Fruit fly (Drosophila melanogaster) whole organism, wandering third instar larva: Measurements from ENCODE around the gene tty.

Experiments used
- Abd-B ChIP-seq: fragments of >200 bp; optimal IDR thresholded peaks from 2 replicates; lab custom pipeline; 2017; ENCODE audit warnings: missing biosample characterization, missing genetic modification characterization
- CG32264 ChIP-seq: fragments of 200-800 bp; sonication (Bioruptor generic); optimal IDR thresholded peaks from 2 replicates; lab custom pipeline; 2016; ENCODE audit warnings: missing biosample characterization, missing genetic modification characterization
- CG9705 ChIP-seq: fragments of 200-800 bp; sonication (Bioruptor generic); optimal IDR thresholded peaks from 2 replicates; lab custom pipeline; 2018; ENCODE audit warnings: missing biosample characterization, mild to moderate bottlenecking, missing genetic modification characterization
- CrebA ChIP-seq: fragments of 200-800 bp; sonication (Bioruptor generic); optimal IDR thresholded peaks from 2 replicates; lab custom pipeline; 2016; ENCODE audit warnings: missing biosample characterization, mild to moderate bottlenecking, missing genetic modification characterization, borderline replicate concordance
- Dfd ChIP-seq: fragments of >200 bp; optimal IDR thresholded peaks from 2 replicates; lab custom pipeline; 2017; ENCODE audit warnings: missing biosample characterization, missing genetic modification characterization
- Dif ChIP-seq: fragments of 200-275, 200-300 bp; sonication (Bioruptor generic); optimal IDR thresholded peaks from 2 replicates; lab custom pipeline; 2018; ENCODE audit warnings: missing biosample characterization, missing genetic modification characterization; ENCODE audit not compliant: partially characterized antibody
- GATAd ChIP-seq: sonication (Bioruptor generic); optimal IDR thresholded peaks from 2 replicates; lab custom pipeline; 2016; ENCODE audit warnings: missing biosample characterization, missing genetic modification characterization
- HLH106 ChIP-seq: fragments of 200-800 bp; optimal IDR thresholded peaks from 3 replicates; lab custom pipeline; 2019; ENCODE audit warnings: missing biosample characterization, mild to moderate bottlenecking, missing genetic modification characterization, moderate library complexity
- Hnf4 ChIP-seq: fragments of 200-800 bp; sonication (Bioruptor generic); optimal IDR thresholded peaks from 2 replicates; lab custom pipeline; 2016; ENCODE audit warnings: missing biosample characterization, mild to moderate bottlenecking, missing genetic modification characterization
- Hr78 ChIP-seq: fragments of >200 bp; optimal IDR thresholded peaks from 2 replicates; lab custom pipeline; 2017; ENCODE audit warnings: missing biosample characterization, missing genetic modification characterization
- Hr83 ChIP-seq: fragments of 200-300 bp; sonication (Bioruptor generic); optimal IDR thresholded peaks from 2 replicates; lab custom pipeline; 2016; ENCODE audit warnings: missing biosample characterization, mild to moderate bottlenecking, missing genetic modification characterization, moderate library complexity; ENCODE audit not compliant: poor library complexity, severe bottlenecking
- Jra ChIP-seq: sonication (Bioruptor generic); optimal IDR thresholded peaks from 2 replicates; lab custom pipeline; 2016; ENCODE audit warnings: missing biosample characterization, missing genetic modification characterization
- Mio ChIP-seq: sonication (Bioruptor generic); optimal IDR thresholded peaks from 2 replicates; lab custom pipeline; 2016; ENCODE audit warnings: missing biosample characterization, missing genetic modification characterization
- Myc ChIP-seq: fragments of >200 bp; optimal IDR thresholded peaks from 2 replicates; lab custom pipeline; 2017
- N ChIP-seq: fragments of >200 bp; optimal IDR thresholded peaks from 2 replicates; lab custom pipeline; 2018; ENCODE audit warnings: missing biosample characterization, missing external identifiers, missing genetic modification characterization
- OdsH ChIP-seq: fragments of 200-800 bp; sonication (Bioruptor generic); optimal IDR thresholded peaks from 2 replicates; lab custom pipeline; 2016; ENCODE audit warnings: missing biosample characterization, mild to moderate bottlenecking, missing genetic modification characterization
- Rel ChIP-seq, 2 experiments: fragments of 200-800 bp; sonication (Bioruptor generic) in 1 of 2; optimal IDR thresholded peaks; 2 replicates in 1 of 2; 3 replicates in 1 of 2; lab custom pipeline; 2016 to 2019; ENCODE audit warnings: mild to moderate bottlenecking in 2 of 2, missing biosample characterization in 2 of 2, missing genetic modification characterization in 2 of 2, moderate library complexity in 1 of 2
- Sp1 ChIP-seq: fragments of 200-800 bp; sonication (Bioruptor generic); optimal IDR thresholded peaks from 3 replicates; lab custom pipeline; 2019; ENCODE audit warnings: missing biosample characterization, mild to moderate bottlenecking, missing genetic modification characterization, moderate library complexity
- Vsx2 ChIP-seq: fragments of 200-300, 225-300 bp; sonication (Bioruptor generic); optimal IDR thresholded peaks from 2 replicates; lab custom pipeline; 2018; ENCODE audit warnings: missing biosample characterization, missing genetic modification characterization; ENCODE audit not compliant: partially characterized antibody
- br ChIP-seq: fragments of 200-800 bp; sonication (Bioruptor generic); optimal IDR thresholded peaks from 2 replicates; lab custom pipeline; 2016; ENCODE audit warnings: missing biosample characterization, missing genetic modification characterization
- brk ChIP-seq: fragments of 200-800 bp; sonication (Bioruptor generic); optimal IDR thresholded peaks from 2 replicates; lab custom pipeline; 2016; ENCODE audit warnings: missing biosample characterization, mild to moderate bottlenecking, missing genetic modification characterization
- dl ChIP-seq, 2 experiments: fragments of 175-275, 200-275 bp in 1 of 2; fragments of 200-275 bp in 1 of 2; sonication (Bioruptor generic); optimal IDR thresholded peaks; lab custom pipeline; 2018; ENCODE audit warnings: mild to moderate bottlenecking in 2 of 2, missing biosample characterization in 2 of 2, missing genetic modification characterization in 2 of 2, moderate library complexity in 2 of 2; ENCODE audit not compliant: partially characterized antibody in 2 of 2, insufficient read depth in 1 of 2
- dmrt93B ChIP-seq: fragments of 200-800 bp; sonication (Bioruptor generic); optimal IDR thresholded peaks from 2 replicates; lab custom pipeline; 2018; ENCODE audit warnings: missing biosample characterization, mild to moderate bottlenecking, missing genetic modification characterization
- dsf ChIP-seq: sonication (Bioruptor generic); optimal IDR thresholded peaks from 2 replicates; lab custom pipeline; 2016; ENCODE audit warnings: missing biosample characterization, missing genetic modification characterization, borderline replicate concordance
- ey ChIP-seq: fragments of 200-800 bp; sonication (Bioruptor generic); optimal IDR thresholded peaks from 2 replicates; lab custom pipeline; 2016; ENCODE audit warnings: missing biosample characterization, missing genetic modification characterization
- foxo ChIP-seq, 2 experiments: fragments of 200-800 bp; sonication (Bioruptor generic); optimal IDR thresholded peaks; 2 replicates in 1 of 2; 3 replicates in 1 of 2; lab custom pipeline; 2016 to 2017; ENCODE audit warnings: missing biosample characterization in 2 of 2, missing genetic modification characterization in 2 of 2
- fru ChIP-seq: fragments of 200-800 bp; sonication (Bioruptor generic); optimal IDR thresholded peaks from 3 replicates; lab custom pipeline; 2016; ENCODE audit warnings: missing biosample characterization, mild to moderate bottlenecking, missing genetic modification characterization
- h ChIP-seq: fragments of 200-800 bp; sonication (Bioruptor generic); optimal IDR thresholded peaks from 3 replicates; lab custom pipeline; 2016; ENCODE audit warnings: missing biosample characterization, mild to moderate bottlenecking, missing genetic modification characterization
- jim ChIP-seq: fragments of 175-275, 200-325 bp; sonication (Bioruptor generic); optimal IDR thresholded peaks from 2 replicates; lab custom pipeline; 2016; ENCODE audit warnings: missing biosample characterization, mild to moderate bottlenecking, missing genetic modification characterization
- lola ChIP-seq: fragments of >200 bp; optimal IDR thresholded peaks from 2 replicates; lab custom pipeline; 2017; ENCODE audit warnings: missing biosample characterization, missing genetic modification characterization
- pan ChIP-seq: fragments of >200 bp; optimal IDR thresholded peaks from 2 replicates; lab custom pipeline; 2017
- psq ChIP-seq: fragments of 200-800 bp; sonication (Bioruptor generic); optimal IDR thresholded peaks from 3 replicates; lab custom pipeline; 2017; ENCODE audit warnings: missing biosample characterization, mild to moderate bottlenecking, missing genetic modification characterization, moderate library complexity
- rgr ChIP-seq: fragments of 200-800 bp; sonication (Bioruptor generic); optimal IDR thresholded peaks from 3 replicates; lab custom pipeline; 2016; ENCODE audit warnings: missing biosample characterization, mild to moderate bottlenecking, missing genetic modification characterization
- sage ChIP-seq: fragments of 200-800 bp; sonication (Bioruptor generic); optimal IDR thresholded peaks from 2 replicates; lab custom pipeline; 2016; ENCODE audit warnings: missing biosample characterization, mild to moderate bottlenecking, missing genetic modification characterization
- sv ChIP-seq: fragments of 200-800 bp; sonication (Bioruptor generic); optimal IDR thresholded peaks from 3 replicates; lab custom pipeline; 2016; ENCODE audit warnings: missing biosample characterization, missing genetic modification characterization
- tai ChIP-seq: sonication (Bioruptor generic); optimal IDR thresholded peaks from 2 replicates; lab custom pipeline; 2016; ENCODE audit warnings: missing biosample characterization, missing genetic modification characterization
- usp ChIP-seq: fragments of >200 bp; optimal IDR thresholded peaks from 2 replicates; lab custom pipeline; 2017; ENCODE audit warnings: missing biosample characterization, missing genetic modification characterization
- woc ChIP-seq: sonication (Bioruptor generic); optimal IDR thresholded peaks from 2 replicates; lab custom pipeline; 2016; ENCODE audit warnings: missing biosample characterization, mild to moderate bottlenecking, missing genetic modification characterization

tty gene

DNA sequence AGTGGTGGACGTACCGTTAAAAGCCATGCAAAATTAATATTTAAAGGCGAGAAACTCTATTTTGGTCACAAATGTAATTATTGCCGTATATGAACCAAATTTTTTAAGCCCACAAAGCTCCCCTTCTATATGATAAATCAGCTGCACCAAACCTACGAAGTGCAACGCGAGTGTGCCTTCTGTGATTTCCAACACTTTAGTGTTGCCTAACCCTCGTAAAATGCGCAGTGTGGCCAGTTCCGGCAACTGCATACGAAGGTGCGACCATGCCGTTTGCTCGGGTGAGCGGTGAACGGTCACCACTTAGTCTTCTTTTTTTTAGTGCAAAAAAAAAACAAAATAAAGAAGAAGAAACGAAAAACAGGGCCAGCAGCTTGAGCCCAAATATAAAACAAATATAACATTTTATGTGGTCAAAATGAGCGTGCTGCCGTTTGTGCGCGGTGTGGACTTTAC lies at the start of gene tty, which contains the start of gene fliI:
Gene tty, minus strand, starts transcription at position 201 of the 456 bp plus-strand sequence.
Gene fliI, plus strand, starts transcription at position 266 of the 456 bp plus-strand sequence.
- no peak for TF ChIP-seq dl (GFP tag; optimal IDR thresholded peaks at IDR 0.05; lab: Kevin White, UChicago; ENCODE audit: insufficient read depth in 1 of 2, partially characterized antibody in 2 of 2)
- TF ChIP-seq Dfd (GFP tag; lab: Kevin White, UChicago), result no peak
- peak; percentile 15 for TF ChIP-seq Mio (GFP tag; lab: Kevin White, UChicago)
- peak; percentile 86 for TF ChIP-seq ey
- peak; percentile 79 for TF ChIP-seq br
- TF ChIP-seq rgr (GFP tag; lab: Kevin White, UChicago), result peak; percentile 88
- no peak for TF ChIP-seq brk
- TF ChIP-seq jim (GFP tag; lab: Kevin White, UChicago), result peak; percentile 70
- no peak for TF ChIP-seq Hnf4 (GFP tag; lab: Kevin White, UChicago)
- TF ChIP-seq Hr78, result no peak
- no peak for TF ChIP-seq Abd-B (GFP tag; lab: Kevin White, UChicago)
- peak; percentile 69 for TF ChIP-seq sv (GFP tag; lab: Kevin White, UChicago)
- no peak for TF ChIP-seq usp
- peak; percentile 59 for TF ChIP-seq Jra (GFP tag; lab: Kevin White, UChicago)
- TF ChIP-seq Hr83 (GFP tag; lab: Kevin White, UChicago), result peak; percentile 89
- TF ChIP-seq Vsx2 (GFP tag; lab: Kevin White, UChicago), result no peak
- peak; percentile 87 for TF ChIP-seq h (GFP tag; lab: Kevin White, UChicago)
- TF ChIP-seq CG32264 (GFP tag; lab: Kevin White, UChicago), result peak; percentile 76
- peak; percentile 72 for TF ChIP-seq OdsH (GFP tag; lab: Kevin White, UChicago)
- TF ChIP-seq tai (GFP tag; lab: Kevin White, UChicago), result no peak
- TF ChIP-seq HLH106 (tag; lab: Kevin White, UChicago), result peak; percentile 78
- peak; percentile 15 for TF ChIP-seq Rel (GFP tag; optimal IDR thresholded peaks at IDR 0.05; lab: Kevin White, UChicago)
- peak; percentile 88 for TF ChIP-seq Rel (tag; optimal IDR thresholded peaks at IDR 0.05; lab: Kevin White, UChicago)
- peak; percentile 13 for TF ChIP-seq Dif (GFP tag; lab: Kevin White, UChicago)
- no peak for TF ChIP-seq CrebA (GFP tag; lab: Kevin White, UChicago)
- TF ChIP-seq pan (lab: Kevin White, UChicago), result no peak
- no peak for TF ChIP-seq N (GFP tag; lab: Kevin White, UChicago)
- TF ChIP-seq foxo (GFP tag; optimal IDR thresholded peaks at IDR 0.05; lab: Kevin White, UChicago), result peak; percentile 30 to 85
- peak; percentile 80 for TF ChIP-seq woc (GFP tag; lab: Kevin White, UChicago)
- TF ChIP-seq dmrt93B, result no peak
- peak; percentile 60 for TF ChIP-seq GATAd
- TF ChIP-seq dsf (GFP tag; lab: Kevin White, UChicago), result peak; percentile 46
- peak; percentile 67 for TF ChIP-seq psq (GFP tag; lab: Kevin White, UChicago)
- TF ChIP-seq Myc (lab: Kevin White, UChicago), result peak; percentile 51
- TF ChIP-seq fru (GFP tag; lab: Kevin White, UChicago), result peak; percentile 83
- peak; percentile 86 for TF ChIP-seq Sp1
- TF ChIP-seq sage (GFP tag; lab: Kevin White, UChicago), result no peak
- TF ChIP-seq CG9705, result peak; percentile 60
- no peak for TF ChIP-seq lola (GFP tag; lab: Kevin White, UChicago)
- TF ChIP-seq, all 38 proteins: peak for 23

DNA sequence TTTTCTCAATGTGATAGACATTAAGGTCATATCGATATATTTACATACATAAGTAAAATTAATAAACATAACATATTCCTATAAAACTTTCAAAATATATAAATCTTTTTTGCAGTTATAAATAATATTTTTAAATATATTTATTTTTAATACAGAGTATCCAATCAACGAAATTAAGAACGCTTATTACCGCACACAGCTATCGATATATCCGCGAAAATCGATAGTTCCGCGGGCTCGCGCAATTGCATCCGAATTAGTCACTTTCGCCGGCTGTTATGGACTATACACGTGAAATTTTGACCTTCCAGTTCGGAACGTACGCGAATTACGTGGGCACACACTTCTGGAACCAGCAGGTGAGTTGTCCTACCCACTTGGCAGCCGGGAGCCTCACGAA lies 49.3 kb upstream of the tty start, which contains the start of gene mst:
Gene mst, plus strand, starts transcription at position 244 of the 400 bp plus-strand sequence.
- TF ChIP-seq Rel (GFP tag; optimal IDR thresholded peaks at IDR 0.05; lab: Kevin White, UChicago), result no peak
- TF ChIP-seq Rel (tag; optimal IDR thresholded peaks at IDR 0.05; lab: Kevin White, UChicago), result no peak
- no peak for TF ChIP-seq Hr78
- TF ChIP-seq GATAd, result no peak
- TF ChIP-seq foxo (GFP tag; optimal IDR thresholded peaks at IDR 0.05; lab: Kevin White, UChicago), result no peak
- TF ChIP-seq N (GFP tag; lab: Kevin White, UChicago), result no peak
- TF ChIP-seq lola (GFP tag; lab: Kevin White, UChicago), result no peak
